Fruit fly (Drosophila melanogaster) whole organism, embryonic: ENCODE measurements around the gene Est-6.

ENCODE experiments used
- Adf1 ChIP-seq: fragments of 200-800 bp; sonication (Bioruptor generic); IDR thresholded peaks from 2 replicates; pipeline ENCODE4 v1.3.6; 2022; ENCODE audit warnings: missing biosample characterization, missing genetic modification characterization
- Atf-2 ChIP-seq: fragments of 200-800 bp; sonication (Bioruptor generic); optimal IDR thresholded peaks from 2 replicates; lab custom pipeline; 2016; ENCODE audit warnings: missing biosample characterization, missing genetic modification characterization
- BtbVII ChIP-seq: fragments of 200-800 bp; sonication (Bioruptor generic); optimal IDR thresholded peaks from 3 replicates; lab custom pipeline; 2017; ENCODE audit warnings: missing biosample characterization, mild to moderate bottlenecking, missing genetic modification characterization
- C15 ChIP-seq: fragments of 200-800 bp; sonication (Bioruptor generic); IDR thresholded peaks from 3 replicates; pipeline ENCODE4 v1.3.6; 2022; ENCODE audit warnings: missing biosample characterization, missing genetic modification characterization
- CG1024 ChIP-seq: fragments of 200-800 bp; sonication (Bioruptor generic); IDR thresholded peaks from 2 replicates; pipeline ENCODE4 v1.3.6; 2022; ENCODE audit warnings: missing biosample characterization, missing genetic modification characterization
- CG12236 ChIP-seq: fragments of 200-800 bp; sonication (Bioruptor generic); optimal IDR thresholded peaks from 2 replicates; lab custom pipeline; 2016; ENCODE audit warnings: missing biosample characterization, missing genetic modification characterization
- CG12299 ChIP-seq: fragments of 200-800 bp; sonication (Bioruptor generic); optimal IDR thresholded peaks from 2 replicates; lab custom pipeline; 2018; ENCODE audit warnings: missing biosample characterization, mild to moderate bottlenecking, missing genetic modification characterization
- CG12744 ChIP-seq: fragments of 200-800 bp; sonication (Bioruptor generic); optimal IDR thresholded peaks from 2 replicates; lab custom pipeline; 2016; ENCODE audit warnings: missing biosample characterization, missing genetic modification characterization
- CG12769 ChIP-seq: fragments of 200-800 bp; sonication (Bioruptor generic); optimal IDR thresholded peaks from 2 replicates; lab custom pipeline; 2019; ENCODE audit warnings: missing biosample characterization, mild to moderate bottlenecking, missing genetic modification characterization, moderate library complexity
- CG13424 ChIP-seq: fragments of 200-800 bp; sonication (Bioruptor generic); optimal IDR thresholded peaks from 2 replicates; lab custom pipeline; 2019; ENCODE audit warnings: missing biosample characterization, mild to moderate bottlenecking, missing genetic modification characterization, moderate library complexity
- CG13775 ChIP-seq: fragments of 200-800 bp; sonication (Bioruptor generic); optimal IDR thresholded peaks from 3 replicates; lab custom pipeline; 2017; ENCODE audit warnings: missing biosample characterization, mild to moderate bottlenecking, missing genetic modification characterization
- CG14014 ChIP-seq: fragments of 200-800 bp; sonication (Bioruptor generic); IDR thresholded peaks from 2 replicates; pipeline ENCODE4 v1.3.6; 2022; ENCODE audit warnings: missing biosample characterization, missing genetic modification characterization
- CG1602 ChIP-seq: fragments of 200-800 bp; sonication (Bioruptor generic); optimal IDR thresholded peaks from 3 replicates; lab custom pipeline; 2016; ENCODE audit warnings: missing biosample characterization, missing genetic modification characterization
- CG17829 ChIP-seq: fragments of 200-800 bp; optimal IDR thresholded peaks from 2 replicates; lab custom pipeline; 2019; ENCODE audit warnings: missing biosample characterization, mild to moderate bottlenecking, missing genetic modification characterization, moderate library complexity
- CG18619 ChIP-seq: fragments of 200-800 bp; sonication (Bioruptor generic); optimal IDR thresholded peaks from 3 replicates; lab custom pipeline; 2017; ENCODE audit warnings: missing biosample characterization, mild to moderate bottlenecking, missing genetic modification characterization
- CG2116 ChIP-seq: fragments of 200-800 bp; sonication (Bioruptor generic); optimal IDR thresholded peaks from 3 replicates; lab custom pipeline; 2018; ENCODE audit warnings: missing biosample characterization, mild to moderate bottlenecking, missing genetic modification characterization
- CG2889 ChIP-seq: fragments of 200-800 bp; sonication (Bioruptor generic); IDR thresholded peaks from 3 replicates; pipeline ENCODE4 v1.3.6; 2022; ENCODE audit warnings: missing biosample characterization, missing genetic modification characterization
- CG30431 ChIP-seq: fragments of 200-800 bp; sonication (Bioruptor generic); optimal IDR thresholded peaks from 2 replicates; lab custom pipeline; 2017; ENCODE audit warnings: missing biosample characterization, missing genetic modification characterization
- CG32532 ChIP-seq: fragments of 200-800 bp; sonication (Bioruptor generic); IDR thresholded peaks from 2 replicates; pipeline ENCODE4 v1.3.6; 2022; ENCODE audit warnings: missing biosample characterization, missing genetic modification characterization
- CG7271 ChIP-seq: fragments of 200-800 bp; sonication (Bioruptor generic); optimal IDR thresholded peaks from 2 replicates; lab custom pipeline; 2018; ENCODE audit warnings: missing biosample characterization, mild to moderate bottlenecking, missing genetic modification characterization, moderate library complexity
- CG7357 ChIP-seq: fragments of 200-800 bp; sonication (Bioruptor generic); IDR thresholded peaks from 3 replicates; pipeline ENCODE4 v1.3.6; 2022; ENCODE audit warnings: missing biosample characterization, missing genetic modification characterization
- CG7372 ChIP-seq: fragments of 200-800 bp; sonication (Bioruptor generic); IDR thresholded peaks from 2 replicates; pipeline ENCODE4 v1.3.6; 2022; ENCODE audit warnings: missing biosample characterization, missing genetic modification characterization
- CG8944 ChIP-seq: fragments of 200-800 bp; sonication (Bioruptor generic); optimal IDR thresholded peaks from 3 replicates; lab custom pipeline; 2016; ENCODE audit warnings: missing biosample characterization, missing genetic modification characterization
- Dp ChIP-seq: fragments of 200-800 bp; sonication (Bioruptor generic); optimal IDR thresholded peaks from 2 replicates; lab custom pipeline; 2018; ENCODE audit warnings: missing biosample characterization, mild to moderate bottlenecking, missing genetic modification characterization, moderate library complexity
- Drgx ChIP-seq: fragments of 200-800 bp; sonication (Bioruptor generic); IDR thresholded peaks from 2 replicates; pipeline ENCODE4 v1.3.6; 2022; ENCODE audit warnings: missing biosample characterization, missing genetic modification characterization
- E2f1 ChIP-seq: fragments of 200-800 bp; sonication (Bioruptor generic); IDR thresholded peaks from 2 replicates; pipeline ENCODE4 v1.3.6; 2022; ENCODE audit warnings: missing biosample characterization, missing genetic modification characterization
- Eip74EF ChIP-seq, 2 experiments: fragments of 200-800 bp in 1 of 2; fragments of >200 bp in 1 of 2; sonication (Bioruptor generic) in 1 of 2; optimal IDR thresholded peaks; 2 replicates each; lab custom pipeline; 2017 to 2019; ENCODE audit warnings: missing biosample characterization in 2 of 2, missing genetic modification characterization in 2 of 2, mild to moderate bottlenecking in 1 of 2, moderate library complexity in 1 of 2
- GATAe ChIP-seq: fragments of 200-800 bp; sonication (Bioruptor generic); conservative IDR thresholded peaks from 2 replicates; pipeline ENCODE4 v1.3.6; 2022; ENCODE audit warnings: missing biosample characterization, missing genetic modification characterization
- H15 ChIP-seq: fragments of 200-800 bp; sonication (Bioruptor generic); IDR thresholded peaks from 3 replicates; pipeline ENCODE4 v1.3.6; 2022; ENCODE audit warnings: missing biosample characterization, missing genetic modification characterization
- HLH4C ChIP-seq: fragments of 200-800 bp; sonication (Bioruptor generic); IDR thresholded peaks from 3 replicates; pipeline ENCODE4 v1.3.6; 2022; ENCODE audit warnings: missing biosample characterization, missing genetic modification characterization; ENCODE audit not compliant: partially characterized antibody
- HmgD ChIP-seq: fragments of 200-800 bp; sonication (Bioruptor generic); optimal IDR thresholded peaks from 3 replicates; lab custom pipeline; 2016; ENCODE audit warnings: missing biosample characterization, missing genetic modification characterization
- Jarid2 ChIP-seq: fragments of 200-800 bp; sonication (Bioruptor generic); optimal IDR thresholded peaks from 3 replicates; lab custom pipeline; 2017; ENCODE audit warnings: mild to moderate bottlenecking, missing biosample characterization, missing genetic modification reagents, missing genetic modification characterization
- Mrtf ChIP-seq: fragments of 200-800 bp; sonication (Bioruptor generic); IDR thresholded peaks from 3 replicates; pipeline ENCODE4 v1.3.6; 2022; ENCODE audit warnings: missing biosample characterization, missing genetic modification characterization
- Opbp ChIP-seq: fragments of 200-800 bp; sonication (Bioruptor generic); IDR thresholded peaks from 3 replicates; pipeline ENCODE4 v1.3.6; 2022; ENCODE audit warnings: missing biosample characterization, missing genetic modification characterization; ENCODE audit not compliant: partially characterized antibody
- Pdp1 ChIP-seq, 2 experiments: fragments of 200-800 bp; sonication (Bioruptor generic); optimal IDR thresholded peaks; 3 replicates each; lab custom pipeline; 2016; ENCODE audit warnings: missing biosample characterization in 2 of 2, missing genetic modification characterization in 2 of 2, mild to moderate bottlenecking in 1 of 2, moderate library complexity in 1 of 2
- Rfx ChIP-seq: fragments of 200-800 bp; sonication (Bioruptor generic); IDR thresholded peaks from 2 replicates; pipeline ENCODE4 v1.3.6; 2022; ENCODE audit warnings: missing biosample characterization, missing genetic modification characterization
- Taf1 ChIP-seq: fragments of 200-800 bp; sonication (Bioruptor generic); IDR thresholded peaks from 2 replicates; pipeline ENCODE4 v1.3.6; 2022; ENCODE audit warnings: missing biosample characterization, missing genetic modification characterization
- abd-A ChIP-seq: fragments of 200-800 bp; sonication (Bioruptor generic); optimal IDR thresholded peaks from 3 replicates; lab custom pipeline; 2019; ENCODE audit warnings: missing biosample characterization, mild to moderate bottlenecking, missing genetic modification characterization, moderate library complexity
- ap ChIP-seq: fragments of 200-800 bp; sonication (Bioruptor generic); IDR thresholded peaks from 2 replicates; pipeline ENCODE4 v1.3.6; 2022; ENCODE audit warnings: missing biosample characterization, missing genetic modification characterization
- cg ChIP-seq: fragments of 200-800 bp; sonication (Bioruptor generic); optimal IDR thresholded peaks from 3 replicates; lab custom pipeline; 2019; ENCODE audit warnings: missing biosample characterization, mild to moderate bottlenecking, missing genetic modification characterization, moderate library complexity
- ci ChIP-seq: fragments of 200-800 bp; sonication (Bioruptor generic); IDR thresholded peaks from 3 replicates; pipeline ENCODE4 v1.3.6; 2022; ENCODE audit warnings: missing biosample characterization, missing genetic modification characterization
- crp ChIP-seq, 2 experiments: fragments of 200-800 bp; sonication (Bioruptor generic); optimal IDR thresholded peaks; 2 replicates in 1 of 2; 3 replicates in 1 of 2; lab custom pipeline; 2017; ENCODE audit warnings: missing biosample characterization in 2 of 2, missing genetic modification characterization in 2 of 2, mild to moderate bottlenecking in 1 of 2, moderate library complexity in 1 of 2
- ems ChIP-seq: fragments of 200-800 bp; sonication (Bioruptor generic); optimal IDR thresholded peaks from 3 replicates; lab custom pipeline; 2016; ENCODE audit warnings: missing biosample characterization, missing genetic modification characterization
- fru ChIP-seq: fragments of >200 bp; optimal IDR thresholded peaks from 2 replicates; lab custom pipeline; 2017
- ken ChIP-seq: fragments of 200-800 bp; sonication (Bioruptor generic); IDR thresholded peaks from 3 replicates; pipeline ENCODE4 v1.3.6; 2022; ENCODE audit warnings: missing biosample characterization, missing genetic modification characterization
- lmd ChIP-seq: fragments of 200-800 bp; sonication (Bioruptor generic); IDR thresholded peaks from 2 replicates; pipeline ENCODE4 v1.3.6; 2022; ENCODE audit warnings: missing biosample characterization, missing genetic modification characterization
- nau ChIP-seq: fragments of 200-800 bp; sonication (Bioruptor generic); optimal IDR thresholded peaks from 3 replicates; lab custom pipeline; 2017; ENCODE audit warnings: missing biosample characterization, mild to moderate bottlenecking, missing genetic modification characterization, missing genetic modification reagents
- pfk ChIP-seq: fragments of 200-800 bp; sonication (Bioruptor generic); optimal IDR thresholded peaks from 2 replicates; lab custom pipeline; 2018; ENCODE audit warnings: missing biosample characterization, mild to moderate bottlenecking, missing genetic modification characterization, moderate library complexity
- tap ChIP-seq: fragments of 200-800 bp; optimal IDR thresholded peaks from 3 replicates; lab custom pipeline; 2019; ENCODE audit warnings: missing biosample characterization, mild to moderate bottlenecking, missing genetic modification characterization, moderate library complexity
- tin ChIP-seq: fragments of 200-800 bp; sonication (Bioruptor generic); optimal IDR thresholded peaks from 3 replicates; lab custom pipeline; 2016; ENCODE audit warnings: missing biosample characterization, missing genetic modification characterization
- tio ChIP-seq: fragments of 200-800 bp; sonication (Bioruptor generic); optimal IDR thresholded peaks from 2 replicates; lab custom pipeline; 2017; ENCODE audit warnings: missing biosample characterization, missing genetic modification characterization, inconsistent platforms
- vvl ChIP-seq: fragments of 200-800 bp; sonication (Bioruptor generic); IDR thresholded peaks from 2 replicates; pipeline ENCODE4 v1.3.6; 2022; ENCODE audit warnings: missing biosample characterization, missing genetic modification characterization
- zfh2 ChIP-seq: fragments of 200-800 bp; sonication (Bioruptor generic); optimal IDR thresholded peaks from 2 replicates; lab custom pipeline; 2016; ENCODE audit warnings: missing biosample characterization, missing genetic modification characterization

Est-6 gene

dm6 chr3L:12205848-12206247 lies 17.2 kb downstream of the Est-6 start, which contains the start of gene Tsen54 (continued):
- TF ChIP-seq CG14014 (no peak), CG32532 (GFP tag; lab: Robert Waterston, UW) (no peak), Opbp (peak; percentile 68; the same call in 1 of the 3 replicates), abd-A (tag; lab: Kevin White, UChicago) (no peak), CG2889 (GFP tag; lab: Robert Waterston, UW) (no peak), Taf1 (GFP tag; lab: Robert Waterston, UW) (no peak), Mrtf (GFP tag; lab: Robert Waterston, UW) (no peak), fru (lab: Kevin White, UChicago) (no peak), CG12299 (tag; lab: Kevin White, UChicago) (no peak), CG7357 (GFP tag; lab: Robert Waterston, UW) (no peak), tap (tag; lab: Kevin White, UChicago) (no peak), lmd (GFP tag; lab: Robert Waterston, UW) (no peak), nau (GFP tag; lab: Kevin White, UChicago) (no peak), Drgx (GFP tag; lab: Robert Waterston, UW) (no peak), CG7372 (GFP tag; lab: Robert Waterston, UW) (no peak), HLH4C (GFP tag; lab: Robert Waterston, UW) (peak; percentile 55; the same call in 2 of the 3 replicates), CG13775 (GFP tag; lab: Kevin White, UChicago) (no peak), E2f1 (GFP tag; lab: Robert Waterston, UW) (no peak), Adf1 (GFP tag; lab: Robert Waterston, UW) (no peak), crp (GFP tag; optimal IDR thresholded peaks at IDR 0.05; lab: Kevin White, UChicago) (no peak), Dp (GFP tag; lab: Kevin White, UChicago) (peak; percentile 95), Rfx (GFP tag; lab: Robert Waterston, UW) (no peak), CG2116 (GFP tag; lab: Kevin White, UChicago) (peak; percentile 28), tio (GFP tag; lab: Kevin White, UChicago) (no peak), CG18619 (GFP tag; lab: Kevin White, UChicago) (no peak), Eip74EF (GFP tag; optimal IDR thresholded peaks at IDR 0.05; lab: Kevin White, UChicago) (no peak), CG1024 (no peak), tin (GFP tag; lab: Kevin White, UChicago) (no peak), C15 (no peak), CG12236 (GFP tag; lab: Kevin White, UChicago) (no peak), BtbVII (GFP tag; lab: Kevin White, UChicago) (no peak), cg (GFP tag; lab: Kevin White, UChicago) (no peak), zfh2 (no peak), H15 (GFP tag; lab: Robert Waterston, UW) (no peak), ems (GFP tag; lab: Kevin White, UChicago) (no peak), CG12744 (GFP tag; lab: Kevin White, UChicago) (no peak), ken (no peak), pfk (GFP tag; lab: Kevin White, UChicago) (no peak), Pdp1 (GFP tag; optimal IDR thresholded peaks at IDR 0.05; lab: Kevin White, UChicago) (no peak), HmgD (GFP tag; lab: Kevin White, UChicago) (no peak), CG1602 (GFP tag; lab: Kevin White, UChicago) (no peak), ap (GFP tag; lab: Robert Waterston, UW) (no peak), Atf-2 (GFP tag; lab: Kevin White, UChicago) (no peak), CG30431 (GFP tag; lab: Kevin White, UChicago) (no peak), ci (no peak), Jarid2 (GFP tag; lab: Kevin White, UChicago) (no peak), CG17829 (tag; lab: Kevin White, UChicago) (no peak), CG12769 (no peak), CG7271 (no peak), CG8944 (GFP tag; lab: Kevin White, UChicago) (no peak), GATAe (GFP tag; lab: Robert Waterston, UW) (no peak), vvl (GFP tag; lab: Robert Waterston, UW) (no peak), CG13424 (tag; lab: Kevin White, UChicago) (no peak)
